Fruit fly (Drosophila melanogaster) S2 (cell line): ENCODE results near the gene CG11398.

ENCODE experiments used
- CG8478 ChIP-seq: fragments of >200 bp; optimal IDR thresholded peaks from 2 replicates; lab custom pipeline; 2018
- CTCF ChIP-seq, 2 experiments: fragments of >200 bp; optimal IDR thresholded peaks; 2 replicates each; lab custom pipeline; 2018

DNA sequence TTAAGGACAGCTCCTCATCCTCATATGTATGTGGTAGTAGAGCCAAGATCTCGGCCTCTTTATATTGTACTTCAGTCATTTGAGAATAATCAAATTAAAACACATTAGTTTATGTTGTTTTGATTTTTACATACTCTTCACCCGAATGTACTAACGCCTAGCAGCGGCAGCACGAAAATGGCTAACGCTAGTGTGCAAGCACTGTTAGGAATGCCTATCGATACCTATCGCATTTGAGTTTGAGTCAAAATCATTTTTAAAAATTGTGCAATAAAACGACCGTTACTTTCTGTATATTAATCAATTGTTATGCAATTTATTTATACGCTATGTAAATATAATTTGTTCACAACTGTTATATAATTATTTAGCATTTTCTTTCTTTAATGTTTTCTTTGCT lies at the start of gene CG11398:
- TF ChIP-seq CTCF (optimal IDR thresholded peaks at IDR 0.05; lab: Kevin White, UChicago) = peak; percentile 28 to 32
- no peak for TF ChIP-seq CG8478 (lab: Kevin White, UChicago)
